Worm (Caenorhabditis elegans) whole organism, young adult: Measurements from ENCODE around the gene srd-17.

Source experiments
- B0035.1 ChIP-seq: sonication (generic microtip); optimal IDR thresholded peaks from 2 replicates; lab custom pipeline; 2016; ENCODE audit warnings: missing genetic modification characterization, mild to moderate bottlenecking, missing compliant biosample characterization, missing genotype, missing genetic modification reagents
- B0261.1 ChIP-seq: sonication (generic microtip); optimal IDR thresholded peaks from 2 replicates; lab custom pipeline; 2016; ENCODE audit warnings: mild to moderate bottlenecking, missing genetic modification characterization, moderate library complexity, missing compliant biosample characterization
- B0336.3 ChIP-seq: fragments of 200-800 bp; sonication (Bioruptor generic); IDR thresholded peaks from 2 replicates; pipeline ENCODE4 v1.3.6; 2022; ENCODE audit warnings: missing genetic modification characterization, missing compliant biosample characterization
- F10E7.11 ChIP-seq: sonication (generic microtip); optimal IDR thresholded peaks from 2 replicates; lab custom pipeline; 2017; ENCODE audit warnings: mild to moderate bottlenecking, missing genetic modification characterization, moderate library complexity, missing compliant biosample characterization
- F57C9.4 ChIP-seq: sonication (generic microtip); optimal IDR thresholded peaks from 2 replicates; lab custom pipeline; 2017; ENCODE audit warnings: mild to moderate bottlenecking, missing genetic modification characterization, missing compliant biosample characterization
- K11D2.4 ChIP-seq: fragments of 200-800 bp; sonication (Bioruptor generic); IDR thresholded peaks from 2 replicates; pipeline ENCODE4 v1.3.6; 2022; ENCODE audit warnings: missing genetic modification reagents, missing genetic modification characterization, missing compliant biosample characterization
- K12H6.12 ChIP-seq: fragments of 200-800 bp; sonication (Bioruptor generic); optimal IDR thresholded peaks from 2 replicates; lab custom pipeline; 2018; ENCODE audit warnings: mild to moderate bottlenecking, missing genetic modification characterization, missing compliant biosample characterization
- T07F8.4 ChIP-seq: sonication (generic microtip); optimal IDR thresholded peaks from 2 replicates; lab custom pipeline; 2016; ENCODE audit warnings: mild to moderate bottlenecking, missing genetic modification characterization, moderate library complexity, missing compliant biosample characterization
- Y56A3A.18 ChIP-seq: fragments of 200-800 bp; sonication (Bioruptor generic); IDR thresholded peaks from 2 replicates; pipeline ENCODE4 v1.3.6; 2022; ENCODE audit warnings: missing genetic modification reagents, missing genetic modification characterization, missing compliant biosample characterization
- Y67H2A.10 ChIP-seq: fragments of 200-800 bp; sonication (Bioruptor generic); conservative IDR thresholded peaks from 2 replicates; pipeline ENCODE4 v1.3.6; 2022; ENCODE audit warnings: missing genetic modification reagents, missing genetic modification characterization, missing compliant biosample characterization
- ZK185.1 ChIP-seq: sonication (generic microtip); optimal IDR thresholded peaks from 2 replicates; lab custom pipeline; 2016; ENCODE audit warnings: mild to moderate bottlenecking, missing genetic modification characterization, missing compliant biosample characterization; ENCODE audit not compliant: poor library complexity, severe bottlenecking
- athp-1 ChIP-seq: sonication (generic microtip); optimal IDR thresholded peaks from 2 replicates; lab custom pipeline; 2017; ENCODE audit warnings: mild to moderate bottlenecking, missing genetic modification characterization, missing compliant biosample characterization
- ceh-27 ChIP-seq: fragments of 200-800 bp; sonication (Bioruptor generic); optimal IDR thresholded peaks from 2 replicates; lab custom pipeline; 2018; ENCODE audit warnings: mild to moderate bottlenecking, missing genetic modification characterization, moderate library complexity, missing compliant biosample characterization
- ceh-40 ChIP-seq: fragments of 200-800 bp; sonication (Bioruptor generic); IDR thresholded peaks from 2 replicates; pipeline ENCODE4 v1.3.6; 2022; ENCODE audit warnings: missing genetic modification characterization, missing compliant biosample characterization
- ceh-58 ChIP-seq: fragments of 200-800 bp; sonication (Bioruptor generic); IDR thresholded peaks from 2 replicates; pipeline ENCODE4 v1.3.6; 2022; ENCODE audit warnings: missing genetic modification characterization, missing compliant biosample characterization
- ceh-79 ChIP-seq: sonication (generic microtip); optimal IDR thresholded peaks from 2 replicates; lab custom pipeline; 2017; ENCODE audit warnings: mild to moderate bottlenecking, missing genetic modification characterization, missing compliant biosample characterization
- dox-1 ChIP-seq: fragments of 200-800 bp; sonication (Bioruptor generic); IDR thresholded peaks from 2 replicates; pipeline ENCODE4 v1.3.6; 2022; ENCODE audit warnings: missing genetic modification reagents, missing genetic modification characterization, missing compliant biosample characterization
- dpff-1 ChIP-seq: sonication (generic microtip); optimal IDR thresholded peaks from 2 replicates; lab custom pipeline; 2017; ENCODE audit warnings: mild to moderate bottlenecking, missing genetic modification characterization, missing compliant biosample characterization
- efl-1 ChIP-seq: fragments of 150-350 bp; optimal IDR thresholded peaks from 2 replicates; lab custom pipeline; 2014; ENCODE audit warnings: missing biosample characterization, missing genetic modification reagents, missing genetic modification characterization
- egl-18 ChIP-seq: fragments of 200-800 bp; sonication (Bioruptor generic); IDR thresholded peaks from 2 replicates; pipeline ENCODE4 v1.3.6; 2022; ENCODE audit warnings: missing genetic modification reagents, missing genetic modification characterization, missing compliant biosample characterization
- egl-44 ChIP-seq: fragments of 200-800 bp; sonication (Bioruptor generic); IDR thresholded peaks from 2 replicates; pipeline ENCODE4 v1.3.6; 2022; ENCODE audit warnings: missing genetic modification reagents, missing genetic modification characterization, missing compliant biosample characterization
- ekl-4 ChIP-seq: fragments of 200-800 bp; sonication (Bioruptor generic); IDR thresholded peaks from 2 replicates; pipeline ENCODE4 v1.3.6; 2022; ENCODE audit warnings: missing genetic modification reagents, missing genetic modification characterization, missing compliant biosample characterization
- hmg-1.2 ChIP-seq: fragments of 200-800 bp; sonication (Bioruptor generic); IDR thresholded peaks from 2 replicates; pipeline ENCODE4 v1.3.6; 2022; ENCODE audit warnings: missing genetic modification reagents, missing genetic modification characterization, missing compliant biosample characterization
- let-526 ChIP-seq: fragments of 200-800 bp; sonication (Bioruptor generic); IDR thresholded peaks from 2 replicates; pipeline ENCODE4 v1.3.6; 2022; ENCODE audit warnings: missing genetic modification reagents, missing genetic modification characterization, missing compliant biosample characterization
- lin-40 ChIP-seq: sonication (generic microtip); optimal IDR thresholded peaks from 2 replicates; lab custom pipeline; 2016; ENCODE audit warnings: missing genetic modification characterization, mild to moderate bottlenecking, missing compliant biosample characterization, missing genotype, missing genetic modification reagents
- lin-54 ChIP-seq: fragments of 200-800 bp; sonication (Bioruptor generic); optimal IDR thresholded peaks from 2 replicates; lab custom pipeline; 2018; ENCODE audit warnings: mild to moderate bottlenecking, missing genetic modification characterization, missing compliant biosample characterization
- madf-10 ChIP-seq: sonication (generic microtip); optimal IDR thresholded peaks from 2 replicates; lab custom pipeline; 2016; ENCODE audit warnings: mild to moderate bottlenecking, missing genetic modification characterization, missing compliant biosample characterization
- madf-6 ChIP-seq: fragments of 200-800 bp; sonication (Bioruptor generic); IDR thresholded peaks from 2 replicates; pipeline ENCODE4 v1.3.6; 2022; ENCODE audit warnings: missing genetic modification reagents, missing genetic modification characterization, missing compliant biosample characterization
- madf-8 ChIP-seq: fragments of 200-800 bp; sonication (Bioruptor generic); conservative IDR thresholded peaks from 2 replicates; pipeline ENCODE4 v1.3.6; 2022; ENCODE audit warnings: missing genetic modification reagents, missing genetic modification characterization, missing compliant biosample characterization
- mcd-1 ChIP-seq: fragments of 200-800 bp; sonication (Bioruptor generic); IDR thresholded peaks from 2 replicates; pipeline ENCODE4 v1.3.6; 2022; ENCODE audit warnings: missing genetic modification reagents, missing genetic modification characterization, missing compliant biosample characterization
- nfyb-1 ChIP-seq: fragments of 200-800 bp; sonication (Bioruptor generic); IDR thresholded peaks from 2 replicates; pipeline ENCODE4 v1.3.6; 2022; ENCODE audit warnings: missing genetic modification reagents, missing genetic modification characterization, missing compliant biosample characterization
- nhr-120 ChIP-seq: fragments of 200-800 bp; sonication (Bioruptor generic); IDR thresholded peaks from 2 replicates; pipeline ENCODE4 v1.3.6; 2022; ENCODE audit warnings: missing genetic modification characterization, missing compliant biosample characterization
- nhr-27 ChIP-seq: fragments of 200-800 bp; sonication (Bioruptor generic); optimal IDR thresholded peaks from 2 replicates; lab custom pipeline; 2018; ENCODE audit warnings: mild to moderate bottlenecking, missing genetic modification characterization, moderate library complexity, missing compliant biosample characterization
- nhr-80 ChIP-seq: sonication (generic microtip); optimal IDR thresholded peaks from 2 replicates; lab custom pipeline; 2016; ENCODE audit warnings: missing genetic modification characterization, missing compliant biosample characterization
- pbrm-1 ChIP-seq: fragments of 200-800 bp; sonication (Bioruptor generic); IDR thresholded peaks from 2 replicates; pipeline ENCODE4 v1.3.6; 2022; ENCODE audit warnings: missing genetic modification reagents, missing genetic modification characterization, missing compliant biosample characterization
- rcor-1 ChIP-seq: fragments of 200-800 bp; sonication (Bioruptor generic); IDR thresholded peaks from 2 replicates; pipeline ENCODE4 v1.3.6; 2022; ENCODE audit warnings: missing genetic modification reagents, missing genetic modification characterization, missing compliant biosample characterization
- repo-1 ChIP-seq: sonication (generic microtip); optimal IDR thresholded peaks from 2 replicates; lab custom pipeline; 2017; ENCODE audit warnings: mild to moderate bottlenecking, missing genetic modification characterization, missing compliant biosample characterization
- snpc-1.1 ChIP-seq: sonication (generic microtip); optimal IDR thresholded peaks from 2 replicates; lab custom pipeline; 2017; ENCODE audit warnings: missing genetic modification characterization, mild to moderate bottlenecking, missing compliant biosample characterization, antibody characterized with exemption, moderate library complexity, missing genotype, missing genetic modification reagents; ENCODE audit not compliant: insufficient read depth
- somi-1 ChIP-seq: fragments of 200-800 bp; sonication (Bioruptor generic); optimal IDR thresholded peaks from 2 replicates; lab custom pipeline; 2018; ENCODE audit warnings: mild to moderate bottlenecking, missing genetic modification characterization, missing compliant biosample characterization
- sptf-2 ChIP-seq: fragments of 200-800 bp; sonication (Bioruptor generic); optimal IDR thresholded peaks from 2 replicates; lab custom pipeline; 2018; ENCODE audit warnings: mild to moderate bottlenecking, missing genetic modification characterization, missing compliant biosample characterization
- tbp1 ChIP-seq: fragments of 200-800 bp; sonication (Bioruptor generic); optimal IDR thresholded peaks from 2 replicates; lab custom pipeline; 2018; ENCODE audit warnings: mild to moderate bottlenecking, missing genetic modification characterization, missing compliant biosample characterization
- tbx-9 ChIP-seq: sonication (generic microtip); optimal IDR thresholded peaks from 2 replicates; lab custom pipeline; 2016; ENCODE audit warnings: borderline replicate concordance, missing genetic modification characterization, inconsistent platforms, missing compliant biosample characterization
- unc-130 ChIP-seq: sonication (generic microtip); optimal IDR thresholded peaks from 2 replicates; lab custom pipeline; 2016; ENCODE audit warnings: missing genetic modification reagents, missing genetic modification characterization, missing compliant biosample characterization
- unc-62 ChIP-seq: fragments of 150-350 bp; optimal IDR thresholded peaks from 2 replicates; lab custom pipeline; 2014; ENCODE audit warnings: missing biosample characterization, missing genetic modification reagents, missing genetic modification characterization
- xnd-1 ChIP-seq: sonication (generic microtip); optimal IDR thresholded peaks from 2 replicates; lab custom pipeline; 2016; ENCODE audit warnings: missing genotype, missing genetic modification reagents, missing genetic modification characterization, missing compliant biosample characterization
- ztf-18 ChIP-seq: sonication (generic microtip); optimal IDR thresholded peaks from 2 replicates; lab custom pipeline; 2016; ENCODE audit warnings: missing genotype, mild to moderate bottlenecking, missing genetic modification characterization, missing compliant biosample characterization
- ztf-22 ChIP-seq: fragments of 200-800 bp; sonication (Bioruptor generic); optimal IDR thresholded peaks from 2 replicates; lab custom pipeline; 2018; ENCODE audit warnings: mild to moderate bottlenecking, missing genetic modification characterization, moderate library complexity, missing compliant biosample characterization
- ztf-26 ChIP-seq: sonication (generic microtip); optimal IDR thresholded peaks from 2 replicates; lab custom pipeline; 2017; ENCODE audit warnings: missing genetic modification characterization, missing compliant biosample characterization

Gene srd-17

ce11 chrV:13464123-13464522 is 31.6 kb upstream of the srd-17 start:
- TF ChIP-seq ceh-27 (GFP tag; lab: Kevin White, UChicago) (peak; percentile 4), ceh-79 (no peak)

- TF ChIP-seq ztf-22 (GFP tag; lab: Kevin White, UChicago) (no peak), F57C9.4 (tag; lab: Kevin White, UChicago) (no peak), sptf-2 (GFP tag; lab: Kevin White, UChicago) (no peak), K11D2.4 (GFP tag; lab: Robert Waterston, UW) (peak; percentile 34; the same call in 1 of the 2 replicates), madf-8 (GFP tag; lab: Robert Waterston, UW) (no peak), rcor-1 (GFP tag; lab: Robert Waterston, UW) (0 out of 2 replicates have a peak, but pooled peaks have one; percentile 36), ekl-4 (no peak), lin-54 (no peak), unc-130 (GFP tag; lab: Kevin White, UChicago) (no peak), ztf-26 (tag; lab: Kevin White, UChicago) (no peak), K12H6.12 (tag; lab: Kevin White, UChicago) (no peak), snpc-1.1 (tag; lab: Kevin White, UChicago) (no peak), athp-1 (no peak), repo-1 (no peak), xnd-1 (no peak), efl-1 (GFP tag; lab: Kevin White, UChicago) (no peak), B0261.1 (no peak), Y56A3A.18 (GFP tag; lab: Robert Waterston, UW) (no peak), Y67H2A.10 (GFP tag; lab: Robert Waterston, UW) (no peak), pbrm-1 (GFP tag; lab: Robert Waterston, UW) (peak; percentile 58; the same call in 1 of the 2 replicates), dox-1 (GFP tag; lab: Robert Waterston, UW) (peak; percentile 84; the same call in 1 of the 2 replicates), nhr-120 (no peak), egl-18 (GFP tag; lab: Robert Waterston, UW) (no peak), ceh-27 (GFP tag; lab: Kevin White, UChicago) (peak; percentile 21), unc-62 (peak; percentile 54), ceh-58 (no peak), somi-1 (no peak), ztf-18 (tag; lab: Kevin White, UChicago) (peak; percentile 39), lin-40 (peak; percentile 69), nhr-27 (tag; lab: Kevin White, UChicago) (no peak), tbp1 (GFP tag; lab: Kevin White, UChicago) (no peak), F10E7.11 (no peak), nhr-80 (tag; lab: Kevin White, UChicago) (peak; percentile 94), egl-44 (peak; percentile 68; the same call in 1 of the 2 replicates), let-526 (GFP tag; lab: Robert Waterston, UW) (no peak), madf-10 (tag; lab: Kevin White, UChicago) (peak; percentile 74), ZK185.1 (tag; lab: Kevin White, UChicago) (peak; percentile 54), T07F8.4 (tag; lab: Kevin White, UChicago) (no peak), nfyb-1 (GFP tag; lab: Robert Waterston, UW) (peak; percentile 74; the same call in 1 of the 2 replicates), hmg-1.2 (GFP tag; lab: Robert Waterston, UW) (peak; percentile 93), dpff-1 (tag; lab: Kevin White, UChicago) (no peak), B0336.3 (GFP tag; lab: Robert Waterston, UW) (peak; percentile 78; the same call in 1 of the 2 replicates), madf-6 (GFP tag; lab: Robert Waterston, UW) (no peak), tbx-9 (no peak), ceh-40 (GFP tag; lab: Robert Waterston, UW) (no peak), B0035.1 (tag; lab: Kevin White, UChicago) (no peak), mcd-1 (GFP tag; lab: Robert Waterston, UW) (no peak; the same call in 1 of the 2 replicates)
Observed at ce11 chrV:13462974-13463373, 30.5 kb upstream of the srd-17 start, which contains the start of gene frm-10. Gene frm-10 (plus strand): TSS chrV:13463207.
